Worm (Caenorhabditis elegans) whole organism, L2 larva: ENCODE data around the gene str-226.

Experiments
- C34F6.9 ChIP-seq: fragments of 150-350 bp; optimal IDR thresholded peaks from 2 replicates; lab custom pipeline; 2014; ENCODE audit warnings: missing biosample characterization, missing genetic modification characterization
- F13H6.1 ChIP-seq: sonication (generic microtip); optimal IDR thresholded peaks from 2 replicates; lab custom pipeline; 2016; ENCODE audit warnings: missing genetic modification characterization, missing compliant biosample characterization
- R02D3.7 ChIP-seq: fragments of 150-350 bp; optimal IDR thresholded peaks from 2 replicates; lab custom pipeline; 2014; ENCODE audit warnings: missing biosample characterization, missing genetic modification characterization
- Y55F3AM.14 ChIP-seq: fragments of 200-800 bp; sonication (Bioruptor generic); optimal IDR thresholded peaks from 2 replicates; lab custom pipeline; 2018; ENCODE audit warnings: mild to moderate bottlenecking, missing genetic modification characterization, missing compliant biosample characterization
- aly-2 ChIP-seq: fragments of 150-350 bp; optimal IDR thresholded peaks from 2 replicates; lab custom pipeline; 2014; ENCODE audit warnings: missing biosample characterization, missing genetic modification characterization
- blmp-1 ChIP-seq: sonication (generic microtip); optimal IDR thresholded peaks from 2 replicates; lab custom pipeline; 2017; ENCODE audit warnings: missing genetic modification characterization, mild to moderate bottlenecking, missing compliant biosample characterization, antibody characterized with exemption, moderate library complexity; ENCODE audit not compliant: insufficient read depth
- ceh-82 ChIP-seq: fragments of 150-350 bp; optimal IDR thresholded peaks from 2 replicates; lab custom pipeline; 2014; ENCODE audit warnings: missing biosample characterization, missing genetic modification characterization
- crh-2 ChIP-seq: sonication (generic microtip); optimal IDR thresholded peaks from 2 replicates; lab custom pipeline; 2017; ENCODE audit warnings: missing biosample characterization, missing genetic modification characterization
- elt-1 ChIP-seq: fragments of 150-350 bp; optimal IDR thresholded peaks from 2 replicates; lab custom pipeline; 2014; ENCODE audit warnings: missing biosample characterization, missing genetic modification characterization
- elt-3 ChIP-seq: sonication (generic microtip); optimal IDR thresholded peaks from 2 replicates; lab custom pipeline; 2017; ENCODE audit warnings: missing biosample characterization, missing genetic modification characterization
- gmeb-1 ChIP-seq: fragments of 150-350 bp; optimal IDR thresholded peaks from 2 replicates; lab custom pipeline; 2014; ENCODE audit warnings: missing biosample characterization, missing genetic modification characterization
- lin-11 ChIP-seq: fragments of 150-350 bp; sonication (generic microtip); optimal IDR thresholded peaks from 2 replicates; lab custom pipeline; 2014; ENCODE audit warnings: missing biosample characterization, missing genetic modification characterization, inconsistent platforms, mixed read lengths
- lin-13 ChIP-seq: fragments of 150-350 bp; optimal IDR thresholded peaks from 2 replicates; lab custom pipeline; 2014; ENCODE audit warnings: missing biosample characterization, missing genetic modification reagents, missing genetic modification characterization
- lin-39 ChIP-seq: fragments of 150-350 bp; optimal IDR thresholded peaks from 2 replicates; lab custom pipeline; 2014; ENCODE audit warnings: missing biosample characterization, missing genetic modification reagents, missing genetic modification characterization
- mab-5 ChIP-seq: fragments of 150-350 bp; optimal IDR thresholded peaks from 2 replicates; lab custom pipeline; 2014; ENCODE audit warnings: missing biosample characterization, missing genetic modification characterization
- mdl-1 ChIP-seq, 2 experiments: fragments of 150-350 bp in 1 of 2; sonication (generic microtip) in 1 of 2; optimal IDR thresholded peaks; 2 replicates each; lab custom pipeline; 2017; ENCODE audit warnings: missing biosample characterization in 2 of 2, missing genetic modification characterization in 2 of 2
- nhr-10 ChIP-seq: sonication (generic microtip); optimal IDR thresholded peaks from 2 replicates; lab custom pipeline; 2017; ENCODE audit warnings: missing biosample characterization, missing genetic modification characterization
- nhr-129 ChIP-seq: fragments of 150-350 bp; optimal IDR thresholded peaks from 2 replicates; lab custom pipeline; 2014; ENCODE audit warnings: missing biosample characterization, missing genetic modification characterization
- nhr-237 ChIP-seq: fragments of 150-350 bp; optimal IDR thresholded peaks from 2 replicates; lab custom pipeline; 2014; ENCODE audit warnings: missing biosample characterization, missing genetic modification characterization
- nhr-6 ChIP-seq: fragments of 150-350 bp; optimal IDR thresholded peaks from 2 replicates; lab custom pipeline; 2014; ENCODE audit warnings: missing biosample characterization, missing genetic modification characterization
- nhr-77 ChIP-seq: fragments of 150-350 bp; optimal IDR thresholded peaks from 2 replicates; lab custom pipeline; 2014; ENCODE audit warnings: missing biosample characterization, missing genetic modification characterization
- peb-1 ChIP-seq: fragments of 150-350 bp; optimal IDR thresholded peaks from 2 replicates; lab custom pipeline; 2014; ENCODE audit warnings: missing biosample characterization, missing genetic modification characterization
- sem-4 ChIP-seq: fragments of 150-350 bp; optimal IDR thresholded peaks from 2 replicates; lab custom pipeline; 2014; ENCODE audit warnings: missing biosample characterization, missing genetic modification reagents, missing genetic modification characterization
- sma-3 ChIP-seq: sonication (generic microtip); optimal IDR thresholded peaks from 2 replicates; lab custom pipeline; 2016; ENCODE audit warnings: missing genetic modification reagents, missing genetic modification characterization, missing compliant biosample characterization
- sma-9 ChIP-seq, 2 experiments: fragments of 150-350 bp in 1 of 2; sonication (generic microtip) in 1 of 2; optimal IDR thresholded peaks; 2 replicates each; lab custom pipeline; 2014 to 2016; ENCODE audit warnings: missing genetic modification characterization in 2 of 2, mild to moderate bottlenecking in 1 of 2, missing biosample characterization in 1 of 2, missing compliant biosample characterization in 1 of 2, missing genetic modification reagents in 1 of 2, moderate library complexity in 1 of 2
- snpc-4 ChIP-seq: fragments of 150-350 bp; optimal IDR thresholded peaks from 2 replicates; lab custom pipeline; 2014; ENCODE audit warnings: missing biosample characterization, missing genetic modification characterization
- unc-39 ChIP-seq: fragments of 150-350 bp; optimal IDR thresholded peaks from 2 replicates; lab custom pipeline; 2014; ENCODE audit warnings: missing biosample characterization, missing genetic modification characterization
- unc-55 ChIP-seq: fragments of 150-350 bp; sonication (generic microtip); optimal IDR thresholded peaks from 3 replicates; lab custom pipeline; 2014; ENCODE audit warnings: missing biosample characterization, missing genetic modification reagents, missing genetic modification characterization
- unc-62 ChIP-seq: fragments of 150-350 bp; optimal IDR thresholded peaks from 2 replicates; lab custom pipeline; 2014; ENCODE audit warnings: missing biosample characterization, missing genetic modification reagents, missing genetic modification characterization
- zag-1 ChIP-seq: fragments of 150-350 bp; optimal IDR thresholded peaks from 2 replicates; lab custom pipeline; 2014; ENCODE audit warnings: missing biosample characterization, missing genetic modification characterization
- ztf-1 ChIP-seq: fragments of 200-800 bp; sonication (Bioruptor generic); conservative IDR thresholded peaks from 2 replicates; pipeline ENCODE4 v1.3.6; 2022; ENCODE audit warnings: missing genetic modification characterization, missing compliant biosample characterization
- ztf-11 ChIP-seq: sonication (generic microtip); optimal IDR thresholded peaks from 2 replicates; lab custom pipeline; 2017; ENCODE audit warnings: missing biosample characterization, missing genetic modification characterization
- ztf-4 ChIP-seq: fragments of 150-350 bp; optimal IDR thresholded peaks from 2 replicates; lab custom pipeline; 2014; ENCODE audit warnings: missing biosample characterization, missing genetic modification characterization

Gene str-226

ce11 chrV:3475021-3475420, 37.5 kb upstream of the str-226 start, which contains the start of gene oac-2:
TSS of gene oac-2 (minus strand) at chrV:3475121.
- no peak for TF ChIP-seq snpc-4 (tag; lab: Kevin White, UChicago)
- no peak for TF ChIP-seq blmp-1 (tag; lab: Kevin White, UChicago)
- no peak for TF ChIP-seq nhr-10 (tag; lab: Kevin White, UChicago)
- no peak for TF ChIP-seq lin-13 (GFP tag; lab: Kevin White, UChicago)
- TF ChIP-seq unc-55 (GFP tag; lab: Kevin White, UChicago): no peak
- no peak for TF ChIP-seq nhr-77 (tag; lab: Kevin White, UChicago)
- no peak for TF ChIP-seq aly-2 (tag; lab: Kevin White, UChicago)
- no peak for TF ChIP-seq nhr-6 (tag; lab: Kevin White, UChicago)
- TF ChIP-seq Y55F3AM.14 (GFP tag; lab: Kevin White, UChicago): no peak
- TF ChIP-seq nhr-129 (tag; lab: Kevin White, UChicago): no peak
- TF ChIP-seq crh-2 (tag; lab: Kevin White, UChicago): no peak
- no peak for TF ChIP-seq ceh-82 (tag; lab: Kevin White, UChicago)

- TF ChIP-seq zag-1 (no peak), unc-62 (GFP tag; lab: Kevin White, UChicago) (no peak), lin-11 (tag; lab: Kevin White, UChicago) (no peak), gmeb-1 (tag; lab: Kevin White, UChicago) (no peak), snpc-4 (tag; lab: Kevin White, UChicago) (no peak), unc-39 (tag; lab: Kevin White, UChicago) (no peak), R02D3.7 (tag; lab: Kevin White, UChicago) (no peak)
Measured at ce11 chrV:3476228-3476627, 36.3 kb upstream of the str-226 start.

ce11 chrV:3477496-3477895, 35.0 kb upstream of the str-226 start, which contains the start of gene srbc-31:
TSS of gene srbc-31 (minus strand) at chrV:3477596.
- no peak for TF ChIP-seq lin-13 (GFP tag; lab: Kevin White, UChicago)
- TF ChIP-seq sem-4 (tag; lab: Kevin White, UChicago): no peak
- no peak for TF ChIP-seq F13H6.1 (tag; lab: Kevin White, UChicago)
- no peak for TF ChIP-seq nhr-237
- TF ChIP-seq mab-5 (tag; lab: Kevin White, UChicago): no peak
- TF ChIP-seq ztf-11 (tag; lab: Kevin White, UChicago): no peak
- no peak for TF ChIP-seq ceh-82 (tag; lab: Kevin White, UChicago)
- TF ChIP-seq unc-55 (GFP tag; lab: Kevin White, UChicago): no peak
- no peak for TF ChIP-seq elt-1 (tag; lab: Kevin White, UChicago)
- no peak for TF ChIP-seq peb-1 (tag; lab: Kevin White, UChicago)
- TF ChIP-seq nhr-10 (tag; lab: Kevin White, UChicago): no peak

- TF ChIP-seq mdl-1 (tag; optimal IDR thresholded peaks at IDR 0.05; lab: Kevin White, UChicago): no peak
- no peak for TF ChIP-seq C34F6.9 (tag; lab: Kevin White, UChicago)
- no peak for TF ChIP-seq peb-1 (tag; lab: Kevin White, UChicago)
- TF ChIP-seq sma-3 (GFP tag; lab: Kevin White, UChicago): no peak
- no peak for TF ChIP-seq crh-2 (tag; lab: Kevin White, UChicago)
- no peak for TF ChIP-seq ztf-1 (GFP tag; lab: Robert Waterston, UW)
- no peak for TF ChIP-seq elt-3 (tag; lab: Kevin White, UChicago)
- no peak for TF ChIP-seq lin-39 (tag; lab: Kevin White, UChicago)
Measured at ce11 chrV:3480346-3480745, 32.1 kb upstream of the str-226 start, which contains the start of gene srbc-30. TSS of gene srbc-30 (minus strand) at chrV:3480446.

- peak; percentile 12 for TF ChIP-seq sma-9 (GFP tag; optimal IDR thresholded peaks at IDR 0.05; lab: Kevin White, UChicago)
- no peak for TF ChIP-seq sma-9 (tag; optimal IDR thresholded peaks at IDR 0.05; lab: Kevin White, UChicago)
- TF ChIP-seq Y55F3AM.14 (GFP tag; lab: Kevin White, UChicago): no peak
- TF ChIP-seq lin-11 (tag; lab: Kevin White, UChicago): no peak
- TF ChIP-seq ztf-4 (tag; lab: Kevin White, UChicago): no peak
Measured at ce11 chrV:3482550-3483002, 29.9 kb upstream of the str-226 start, which contains the start of gene lys-7. TSS of gene lys-7 (minus strand) at chrV:3482600.
